Worm (Caenorhabditis elegans) whole organism, late embryonic: ENCODE data around the gene cct-1.

Experiments used
- C08G9.2 ChIP-seq: sonication (generic microtip); optimal IDR thresholded peaks from 2 replicates; lab custom pipeline; 2016; ENCODE audit warnings: mild to moderate bottlenecking, missing genetic modification characterization, moderate library complexity, missing compliant biosample characterization
- C38D4.7 ChIP-seq: fragments of 200-800 bp; sonication (Bioruptor generic); optimal IDR thresholded peaks from 2 replicates; lab custom pipeline; 2018; ENCODE audit warnings: mild to moderate bottlenecking, missing genetic modification characterization, moderate library complexity, missing compliant biosample characterization
- F13H6.1 ChIP-seq: sonication (generic microtip); optimal IDR thresholded peaks from 2 replicates; lab custom pipeline; 2016; ENCODE audit warnings: missing genetic modification characterization, missing compliant biosample characterization
- K02D7.2 ChIP-seq: sonication (generic microtip); optimal IDR thresholded peaks from 2 replicates; lab custom pipeline; 2017; ENCODE audit warnings: mild to moderate bottlenecking, missing genetic modification characterization, missing compliant biosample characterization
- K09A11.1 ChIP-seq: sonication (generic microtip); optimal IDR thresholded peaks from 2 replicates; lab custom pipeline; 2017; ENCODE audit warnings: antibody characterized with exemption, mild to moderate bottlenecking, missing genetic modification characterization, missing compliant biosample characterization; ENCODE audit not compliant: insufficient read depth
- ahr-1 ChIP-seq: sonication (generic microtip); optimal IDR thresholded peaks from 2 replicates; lab custom pipeline; 2016; ENCODE audit warnings: missing genetic modification characterization, missing compliant biosample characterization
- ceh-14 ChIP-seq: sonication (generic microtip); optimal IDR thresholded peaks from 2 replicates; lab custom pipeline; 2016; ENCODE audit warnings: missing genotype, missing genetic modification characterization, missing compliant biosample characterization
- ceh-18 ChIP-seq: sonication (generic microtip); optimal IDR thresholded peaks from 2 replicates; lab custom pipeline; 2016; ENCODE audit warnings: missing genetic modification characterization, missing compliant biosample characterization
- ceh-2 ChIP-seq: sonication (generic microtip); optimal IDR thresholded peaks from 2 replicates; lab custom pipeline; 2016; ENCODE audit warnings: missing genotype, missing genetic modification characterization, missing compliant biosample characterization
- ceh-30 ChIP-seq: fragments of 150-350 bp; optimal IDR thresholded peaks from 2 replicates; lab custom pipeline; 2014; ENCODE audit warnings: missing biosample characterization, missing genetic modification characterization
- ceh-34 ChIP-seq: sonication (generic microtip); optimal IDR thresholded peaks from 2 replicates; lab custom pipeline; 2016; ENCODE audit warnings: mild to moderate bottlenecking, missing genetic modification characterization, missing compliant biosample characterization
- ceh-45 ChIP-seq: fragments of 200-800 bp; sonication (Bioruptor generic); IDR thresholded peaks from 2 replicates; pipeline ENCODE4 v1.3.6; 2022; ENCODE audit warnings: missing genetic modification reagents, missing genetic modification characterization, missing compliant biosample characterization
- ceh-48 ChIP-seq: sonication (generic microtip); optimal IDR thresholded peaks from 2 replicates; lab custom pipeline; 2016; ENCODE audit warnings: missing genetic modification characterization, inconsistent platforms, missing compliant biosample characterization
- ceh-9 ChIP-seq: sonication (generic microtip); optimal IDR thresholded peaks from 2 replicates; lab custom pipeline; 2016; ENCODE audit warnings: mild to moderate bottlenecking, missing genetic modification characterization, inconsistent platforms, missing compliant biosample characterization
- dve-1 ChIP-seq: sonication (generic microtip); optimal IDR thresholded peaks from 2 replicates; lab custom pipeline; 2017; ENCODE audit warnings: antibody characterized with exemption, mild to moderate bottlenecking, missing genetic modification characterization, missing compliant biosample characterization
- elt-4 ChIP-seq: sonication (generic microtip); optimal IDR thresholded peaks from 2 replicates; lab custom pipeline; 2016; ENCODE audit warnings: missing genetic modification characterization, missing compliant biosample characterization
- ets-4 ChIP-seq: sonication (generic microtip); optimal IDR thresholded peaks from 2 replicates; lab custom pipeline; 2016; ENCODE audit warnings: missing genetic modification characterization, missing compliant biosample characterization
- eyg-1 ChIP-seq: sonication (generic microtip); optimal IDR thresholded peaks from 2 replicates; lab custom pipeline; 2016; ENCODE audit warnings: missing genotype, missing genetic modification characterization, missing compliant biosample characterization
- fax-1 ChIP-seq: sonication (generic microtip); optimal IDR thresholded peaks from 2 replicates; lab custom pipeline; 2016; ENCODE audit warnings: missing genotype, missing genetic modification characterization, missing compliant biosample characterization
- fkh-10 ChIP-seq: fragments of 150-350 bp; optimal IDR thresholded peaks from 2 replicates; lab custom pipeline; 2014; ENCODE audit warnings: missing biosample characterization, missing genetic modification reagents, missing genetic modification characterization
- gmeb-2 ChIP-seq: sonication (generic microtip); optimal IDR thresholded peaks from 2 replicates; lab custom pipeline; 2016; ENCODE audit warnings: missing genetic modification characterization, inconsistent platforms, missing compliant biosample characterization
- hlh-6 ChIP-seq: sonication (generic microtip); optimal IDR thresholded peaks from 2 replicates; lab custom pipeline; 2016; ENCODE audit warnings: missing genotype, missing genetic modification characterization, missing compliant biosample characterization
- hlh-8 ChIP-seq: sonication (generic microtip); optimal IDR thresholded peaks from 2 replicates; lab custom pipeline; 2016; ENCODE audit warnings: missing genotype, missing genetic modification characterization, missing compliant biosample characterization
- lim-6 ChIP-seq: sonication (generic microtip); optimal IDR thresholded peaks from 2 replicates; lab custom pipeline; 2016; ENCODE audit warnings: missing genetic modification characterization, missing compliant biosample characterization
- lin-11 ChIP-seq: fragments of 200-800 bp; sonication (Bioruptor generic); optimal IDR thresholded peaks from 2 replicates; lab custom pipeline; 2018; ENCODE audit warnings: mild to moderate bottlenecking, missing genetic modification characterization, missing compliant biosample characterization
- madf-2 ChIP-seq: sonication (generic microtip); optimal IDR thresholded peaks from 2 replicates; lab custom pipeline; 2017; ENCODE audit warnings: missing genetic modification characterization, missing compliant biosample characterization
- mec-3 ChIP-seq: sonication (generic microtip); optimal IDR thresholded peaks from 2 replicates; lab custom pipeline; 2016; ENCODE audit warnings: borderline replicate concordance, missing genetic modification characterization, missing compliant biosample characterization
- nfya-1 ChIP-seq: sonication (generic microtip); optimal IDR thresholded peaks from 2 replicates; lab custom pipeline; 2017; ENCODE audit warnings: missing genetic modification characterization, mild to moderate bottlenecking, missing compliant biosample characterization, antibody characterized with exemption, moderate library complexity
- nhr-232 ChIP-seq: sonication (generic microtip); optimal IDR thresholded peaks from 2 replicates; lab custom pipeline; 2016; ENCODE audit warnings: missing genetic modification characterization, missing compliant biosample characterization
- npax-4 ChIP-seq: sonication (generic microtip); optimal IDR thresholded peaks from 2 replicates; lab custom pipeline; 2016; ENCODE audit warnings: missing genetic modification characterization, missing compliant biosample characterization
- pag-3 ChIP-seq: sonication (generic microtip); optimal IDR thresholded peaks from 2 replicates; lab custom pipeline; 2016; ENCODE audit warnings: missing compliant biosample characterization, missing genetic modification characterization, borderline replicate concordance
- pha-2 ChIP-seq: sonication (generic microtip); optimal IDR thresholded peaks from 2 replicates; lab custom pipeline; 2017; ENCODE audit warnings: mild to moderate bottlenecking, missing genetic modification characterization, missing compliant biosample characterization
- ref-2 ChIP-seq: sonication (generic microtip); optimal IDR thresholded peaks from 2 replicates; lab custom pipeline; 2016; ENCODE audit warnings: missing genetic modification characterization, missing compliant biosample characterization
- sox-2 ChIP-seq: fragments of 200-800 bp; sonication (Bioruptor generic); IDR thresholded peaks from 2 replicates; pipeline ENCODE4 v1.3.6; 2022; ENCODE audit warnings: missing genetic modification reagents, missing genetic modification characterization, missing compliant biosample characterization
- sox-4 ChIP-seq: sonication (generic microtip); optimal IDR thresholded peaks from 2 replicates; lab custom pipeline; 2017; ENCODE audit warnings: mild to moderate bottlenecking, missing genetic modification characterization, inconsistent platforms, missing compliant biosample characterization
- unc-3 ChIP-seq, 2 experiments: fragments of 200-800 bp in 1 of 2; sonication (Bioruptor generic) in 1 of 2; sonication (generic microtip) in 1 of 2; conservative IDR thresholded peaks in 1 of 2; optimal IDR thresholded peaks in 1 of 2; 2 replicates each; pipeline versions ENCODE4 v1.3.6 to Lab custom; 2016 to 2022; ENCODE audit warnings: missing compliant biosample characterization in 2 of 2, missing genetic modification characterization in 2 of 2, missing genetic modification reagents in 1 of 2
- unc-42 ChIP-seq: sonication (generic microtip); optimal IDR thresholded peaks from 2 replicates; lab custom pipeline; 2016; ENCODE audit warnings: missing genotype, missing genetic modification characterization, missing compliant biosample characterization
- unc-55 ChIP-seq: sonication (generic microtip); optimal IDR thresholded peaks from 2 replicates; lab custom pipeline; 2017; ENCODE audit warnings: missing biosample characterization, missing genetic modification reagents, missing genetic modification characterization
- zip-5 ChIP-seq: sonication (generic microtip); optimal IDR thresholded peaks from 2 replicates; lab custom pipeline; 2016; ENCODE audit warnings: missing genetic modification characterization, missing compliant biosample characterization
- ztf-16 ChIP-seq: sonication (generic microtip); optimal IDR thresholded peaks from 2 replicates; lab custom pipeline; 2017; ENCODE audit warnings: missing genetic modification characterization, missing compliant biosample characterization

cct-1 gene

DNA sequence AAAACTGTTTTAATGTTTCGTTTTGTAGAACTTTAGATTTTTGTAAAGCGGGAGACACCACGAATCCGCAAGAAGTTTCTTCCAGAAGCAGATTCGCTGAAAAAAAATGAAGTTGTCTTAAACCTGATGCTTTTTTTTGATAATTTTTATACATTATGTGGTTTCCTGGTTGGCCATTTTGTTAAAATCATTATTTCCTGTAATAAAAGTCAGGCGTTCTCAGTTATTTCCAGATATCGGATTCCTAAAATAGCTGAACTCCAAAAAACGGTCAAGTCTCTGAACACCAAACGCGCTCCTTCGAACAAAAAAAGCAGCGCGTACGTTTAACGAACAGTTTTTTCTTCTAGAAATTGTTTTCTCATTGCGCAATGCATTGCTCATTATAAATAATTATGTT is 47.9 kb upstream of the cct-1 start (continued):
- no peak for TF ChIP-seq unc-3 (GFP tag; conservative IDR thresholded peaks at IDR 0.05; lab: Robert Waterston, UW)
- TF ChIP-seq unc-3 (tag; optimal IDR thresholded peaks at IDR 0.05; lab: Kevin White, UChicago) = peak; percentile 28
- TF ChIP-seq K09A11.1 = no peak
- TF ChIP-seq hlh-8 (tag; lab: Kevin White, UChicago) = peak; percentile 46
- peak; percentile 65 for TF ChIP-seq ref-2 (tag; lab: Kevin White, UChicago)
- TF ChIP-seq pag-3 = no peak
- TF ChIP-seq F13H6.1 (tag; lab: Kevin White, UChicago) = peak; percentile 66
- TF ChIP-seq ahr-1 (tag; lab: Kevin White, UChicago) = peak; percentile 64
- peak; percentile 79 for TF ChIP-seq lim-6 (tag; lab: Kevin White, UChicago)
- TF ChIP-seq ets-4 = peak; percentile 76
- TF ChIP-seq zip-5 (tag; lab: Kevin White, UChicago) = peak; percentile 92

ce11 chrII:8138015-8138546 is 47.2 kb upstream of the cct-1 start, which contains the start of gene cdc-48.2:
Gene cdc-48.2 (plus strand): TSS chrII:8138496.
- TF ChIP-seq K02D7.2 (tag; lab: Kevin White, UChicago) = no peak
- TF ChIP-seq ceh-34 = no peak
- TF ChIP-seq elt-4 (tag; lab: Kevin White, UChicago) = no peak
- no peak for TF ChIP-seq ref-2 (tag; lab: Kevin White, UChicago)
- no peak for TF ChIP-seq sox-4
- no peak for TF ChIP-seq gmeb-2 (tag; lab: Kevin White, UChicago)
- no peak for TF ChIP-seq nhr-232 (tag; lab: Kevin White, UChicago)
- TF ChIP-seq C38D4.7 (GFP tag; lab: Kevin White, UChicago) = no peak
- TF ChIP-seq unc-42 = no peak
- no peak for TF ChIP-seq npax-4 (tag; lab: Kevin White, UChicago)
- no peak for TF ChIP-seq mec-3 (tag; lab: Kevin White, UChicago)
- TF ChIP-seq ceh-14 (tag; lab: Kevin White, UChicago) = no peak
- TF ChIP-seq lin-11 (tag; lab: Kevin White, UChicago) = no peak
- TF ChIP-seq F13H6.1 (tag; lab: Kevin White, UChicago) = no peak
- no peak for TF ChIP-seq ztf-16 (tag; lab: Kevin White, UChicago)
- TF ChIP-seq ceh-9 (tag; lab: Kevin White, UChicago) = no peak
- no peak for TF ChIP-seq nfya-1 (tag; lab: Kevin White, UChicago)
- no peak for TF ChIP-seq unc-55 (GFP tag; lab: Kevin White, UChicago)
- no peak for TF ChIP-seq eyg-1 (tag; lab: Kevin White, UChicago)
- TF ChIP-seq ahr-1 (tag; lab: Kevin White, UChicago) = no peak

ce11 chrII:8141135-8141534 is 44.1 kb upstream of the cct-1 start:
- TF ChIP-seq dve-1 (tag; lab: Kevin White, UChicago) = no peak
- TF ChIP-seq sox-2 (GFP tag; lab: Robert Waterston, UW) = no peak
- no peak for TF ChIP-seq pha-2 (tag; lab: Kevin White, UChicago)
- TF ChIP-seq pag-3 = no peak
- no peak for TF ChIP-seq hlh-6 (tag; lab: Kevin White, UChicago)
- TF ChIP-seq fax-1 (tag; lab: Kevin White, UChicago) = no peak
- TF ChIP-seq ceh-45 (GFP tag; lab: Robert Waterston, UW) = no peak
- TF ChIP-seq ceh-48 (tag; lab: Kevin White, UChicago) = no peak
- no peak for TF ChIP-seq madf-2
- no peak for TF ChIP-seq ceh-34
- no peak for TF ChIP-seq fkh-10 (GFP tag; lab: Kevin White, UChicago)
- TF ChIP-seq elt-4 (tag; lab: Kevin White, UChicago) = no peak
- no peak for TF ChIP-seq C08G9.2 (tag; lab: Kevin White, UChicago)
- no peak for TF ChIP-seq npax-4 (tag; lab: Kevin White, UChicago)
- no peak for TF ChIP-seq ceh-18
- no peak for TF ChIP-seq ceh-30
- TF ChIP-seq mec-3 (tag; lab: Kevin White, UChicago) = no peak
- no peak for TF ChIP-seq ceh-2
- TF ChIP-seq sox-4 = no peak
